Fruit fly (Drosophila melanogaster) Kc167 (cell line): Measurements from ENCODE around the gene Pgant5.

ENCODE experiments used
- Sin3A ChIP-seq: fragments of >200 bp; optimal IDR thresholded peaks from 2 replicates; lab custom pipeline; 2018; ENCODE audit warnings: missing external identifiers
- h ChIP-seq: fragments of >200 bp; optimal IDR thresholded peaks from 3 replicates; lab custom pipeline; 2018; ENCODE audit warnings: missing external identifiers
- psq ChIP-seq: fragments of >200 bp; optimal IDR thresholded peaks from 2 replicates; lab custom pipeline; 2017; ENCODE audit warnings: missing external identifiers

dm6 chr2L:5052994-5053393 lies 40.4 kb downstream of the Pgant5 start, which contains the start of gene eIF3h:
- no peak for TF ChIP-seq psq (lab: Kevin White, UChicago)
- no peak for TF ChIP-seq h (lab: Kevin White, UChicago)
- no peak for TF ChIP-seq Sin3A (lab: Kevin White, UChicago)
